Worm (Caenorhabditis elegans) whole organism, midembryonic: ENCODE results near the gene grld-1.

ENCODE experiments used
- T22C8.4 ChIP-seq: fragments of 200-800 bp; sonication (Bioruptor generic); IDR thresholded peaks from 2 replicates; pipeline ENCODE4 v1.3.6; 2022; ENCODE audit warnings: missing genetic modification characterization, missing compliant biosample characterization
- cog-1 ChIP-seq: sonication (generic microtip); optimal IDR thresholded peaks from 2 replicates; lab custom pipeline; 2016; ENCODE audit warnings: missing genetic modification characterization, missing compliant biosample characterization
- flt-1 ChIP-seq: fragments of 200-800 bp; sonication (Bioruptor generic); IDR thresholded peaks from 2 replicates; pipeline ENCODE4 v1.3.6; 2022; ENCODE audit warnings: missing genetic modification characterization, missing compliant biosample characterization
- klf-2 ChIP-seq: fragments of 200-800 bp; sonication (Bioruptor generic); conservative IDR thresholded peaks from 2 replicates; pipeline ENCODE4 v1.3.6; 2022; ENCODE audit warnings: missing genetic modification reagents, missing genetic modification characterization, missing compliant biosample characterization
- med-1 ChIP-seq: sonication (generic microtip); optimal IDR thresholded peaks from 2 replicates; lab custom pipeline; 2017; ENCODE audit warnings: missing genetic modification characterization, mild to moderate bottlenecking, missing compliant biosample characterization, antibody characterized with exemption, missing genetic modification reagents; ENCODE audit not compliant: insufficient read depth
- ref-1 ChIP-seq: fragments of 200-800 bp; sonication (Bioruptor generic); conservative IDR thresholded peaks from 2 replicates; pipeline ENCODE4 v1.3.6; 2022; ENCODE audit warnings: missing genetic modification reagents, missing genetic modification characterization, missing compliant biosample characterization
- tab-1 ChIP-seq: fragments of 200-800 bp; sonication (Bioruptor generic); IDR thresholded peaks from 2 replicates; pipeline ENCODE4 v1.3.6; 2022; ENCODE audit warnings: missing genetic modification characterization, missing compliant biosample characterization
- ztf-23 ChIP-seq: fragments of 200-800 bp; sonication (Bioruptor generic); IDR thresholded peaks from 2 replicates; pipeline ENCODE4 v1.3.6; 2022; ENCODE audit warnings: missing genetic modification reagents, missing genetic modification characterization, missing compliant biosample characterization
- ztf-29 ChIP-seq: fragments of 200-800 bp; sonication (Bioruptor generic); IDR thresholded peaks from 2 replicates; pipeline ENCODE4 v1.3.6; 2022; ENCODE audit warnings: missing genetic modification reagents, missing genetic modification characterization, missing compliant biosample characterization

The grld-1 gene

ce11 chrIV:125881-126781, at the start of gene grld-1, which contains the start of gene cox-6C:
grld-1 (minus strand) TSS chrIV:125931.
cox-6C (plus strand) TSS chrIV:126731.
- TF ChIP-seq flt-1 (GFP tag; lab: Robert Waterston, UW) (0 out of 2 replicates have a peak, but pooled peaks have one; percentile 3), med-1 (no peak), tab-1 (GFP tag; lab: Robert Waterston, UW) (no peak), ref-1 (no peak), ztf-29 (GFP tag; lab: Robert Waterston, UW) (no peak), cog-1 (tag; lab: Kevin White, UChicago) (peak; percentile 32), klf-2 (GFP tag; lab: Robert Waterston, UW) (no peak), ztf-23 (GFP tag; lab: Robert Waterston, UW) (no peak), T22C8.4 (peak; percentile 60)

ce11 chrIV:174115-174514, 48.4 kb upstream of the grld-1 start:
- TF ChIP-seq flt-1 (GFP tag; lab: Robert Waterston, UW) = no peak
- TF ChIP-seq ztf-23 (GFP tag; lab: Robert Waterston, UW) = no peak
- TF ChIP-seq ref-1 = no peak
- no peak for TF ChIP-seq klf-2 (GFP tag; lab: Robert Waterston, UW)
- no peak for TF ChIP-seq cog-1 (tag; lab: Kevin White, UChicago)

- TF ChIP-seq ztf-29 (GFP tag; lab: Robert Waterston, UW) (peak; percentile 45; the same call in 1 of the 2 replicates), klf-2 (GFP tag; lab: Robert Waterston, UW) (no peak), cog-1 (tag; lab: Kevin White, UChicago) (no peak), T22C8.4 (no peak), ref-1 (no peak), tab-1 (GFP tag; lab: Robert Waterston, UW) (no peak)
Measured at ce11 chrIV:172990-173389, 47.3 kb upstream of the grld-1 start.

- TF ChIP-seq flt-1 (GFP tag; lab: Robert Waterston, UW) = no peak
- no peak for TF ChIP-seq tab-1 (GFP tag; lab: Robert Waterston, UW)
- no peak for TF ChIP-seq ztf-29 (GFP tag; lab: Robert Waterston, UW)
- TF ChIP-seq ztf-23 (GFP tag; lab: Robert Waterston, UW) = no peak
- no peak for TF ChIP-seq ref-1
- no peak for TF ChIP-seq klf-2 (GFP tag; lab: Robert Waterston, UW)
- no peak for TF ChIP-seq med-1
- TF ChIP-seq T22C8.4 = no peak
- TF ChIP-seq cog-1 (tag; lab: Kevin White, UChicago) = no peak
Measured at ce11 chrIV:171036-171435, 45.3 kb upstream of the grld-1 start.

- TF ChIP-seq ref-1 (no peak), cog-1 (tag; lab: Kevin White, UChicago) (no peak), ztf-29 (GFP tag; lab: Robert Waterston, UW) (no peak), flt-1 (GFP tag; lab: Robert Waterston, UW) (no peak), med-1 (no peak), ztf-23 (GFP tag; lab: Robert Waterston, UW) (no peak), T22C8.4 (no peak), klf-2 (GFP tag; lab: Robert Waterston, UW) (no peak), tab-1 (GFP tag; lab: Robert Waterston, UW) (no peak)
Measured at ce11 chrIV:164777-165176, 39.0 kb upstream of the grld-1 start, which contains the start of gene cutl-24. cutl-24 (plus strand) TSS chrIV:165077.

- no peak for TF ChIP-seq med-1
- TF ChIP-seq tab-1 (GFP tag; lab: Robert Waterston, UW) = no peak
- no peak for TF ChIP-seq T22C8.4
- TF ChIP-seq klf-2 (GFP tag; lab: Robert Waterston, UW) = no peak
Measured at ce11 chrIV:162530-162929, 36.8 kb upstream of the grld-1 start, which contains the start of gene Y38C1AA.6. Y38C1AA.6 (plus strand) TSS chrIV:162830.

- TF ChIP-seq ztf-23 (GFP tag; lab: Robert Waterston, UW) (no peak), cog-1 (tag; lab: Kevin White, UChicago) (no peak), med-1 (no peak), tab-1 (GFP tag; lab: Robert Waterston, UW) (no peak), ztf-29 (GFP tag; lab: Robert Waterston, UW) (no peak), ref-1 (no peak), flt-1 (GFP tag; lab: Robert Waterston, UW) (no peak), klf-2 (GFP tag; lab: Robert Waterston, UW) (no peak), T22C8.4 (no peak)
Measured at ce11 chrIV:159864-160263, 34.1 kb upstream of the grld-1 start, which contains the start of gene Y38C1AA.19. Y38C1AA.19 (plus strand) TSS chrIV:160164.

ce11 chrIV:158662-159061, 32.9 kb upstream of the grld-1 start, which contains the start of gene Y38C1AA.7:
Y38C1AA.7 (plus strand) TSS chrIV:158962.
- TF ChIP-seq med-1 (no peak), ztf-23 (GFP tag; lab: Robert Waterston, UW) (no peak), ref-1 (no peak), klf-2 (GFP tag; lab: Robert Waterston, UW) (no peak), tab-1 (GFP tag; lab: Robert Waterston, UW) (no peak), cog-1 (tag; lab: Kevin White, UChicago) (no peak), ztf-29 (GFP tag; lab: Robert Waterston, UW) (no peak), T22C8.4 (no peak)

- no peak for TF ChIP-seq cog-1 (tag; lab: Kevin White, UChicago)
- TF ChIP-seq ztf-23 (GFP tag; lab: Robert Waterston, UW) = no peak
- TF ChIP-seq T22C8.4 = no peak
- no peak for TF ChIP-seq klf-2 (GFP tag; lab: Robert Waterston, UW)
- TF ChIP-seq med-1 = no peak
- no peak for TF ChIP-seq tab-1 (GFP tag; lab: Robert Waterston, UW)
- TF ChIP-seq flt-1 (GFP tag; lab: Robert Waterston, UW) = no peak
- TF ChIP-seq ref-1 = no peak
Measured at ce11 chrIV:157809-158208, 32.1 kb upstream of the grld-1 start, which contains the start of gene gegf-1. gegf-1 (minus strand) TSS chrIV:157909.
